Fruit fly (Drosophila melanogaster) S2 (cell line): Measurements from ENCODE around the gene CheA87a.

Experiments
- CG8478 ChIP-seq: fragments of >200 bp; optimal IDR thresholded peaks from 2 replicates; lab custom pipeline; 2018
- CTCF ChIP-seq, 2 experiments: fragments of >200 bp; optimal IDR thresholded peaks; 2 replicates each; lab custom pipeline; 2018

DNA sequence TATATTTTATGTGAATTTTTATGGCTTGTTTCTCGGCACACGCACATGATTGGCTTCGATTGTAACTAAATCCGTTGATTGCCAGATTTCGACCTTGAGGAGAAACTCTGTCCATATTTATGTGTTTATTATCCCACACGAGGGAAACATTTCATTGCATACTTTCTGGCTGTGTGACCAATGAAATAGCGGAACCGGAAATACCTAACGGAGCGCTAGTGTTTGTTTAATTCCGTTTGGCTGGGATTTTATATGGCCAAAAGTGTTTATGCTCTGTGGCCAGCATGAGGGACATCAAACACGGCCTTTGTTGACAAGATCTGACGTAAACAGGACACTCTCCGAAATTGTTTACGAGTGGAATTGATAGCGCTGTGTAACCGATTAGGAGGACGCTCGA is 49.6 kb upstream of the CheA87a start:
- TF ChIP-seq CG8478 (lab: Kevin White, UChicago) = no peak
- TF ChIP-seq CTCF (optimal IDR thresholded peaks at IDR 0.05; lab: Kevin White, UChicago) = no peak
